Fruit fly (Drosophila melanogaster) whole organism, prepupa: ENCODE results near the gene Irk1.

Experiments used
- CG10669 ChIP-seq: fragments of 200-800 bp; sonication (Bioruptor generic); optimal IDR thresholded peaks from 3 replicates; lab custom pipeline; 2018; ENCODE audit warnings: missing biosample characterization, mild to moderate bottlenecking, missing genetic modification characterization, moderate library complexity
- CG11294 ChIP-seq: fragments of 200-800 bp; sonication (Bioruptor generic); IDR thresholded peaks from 2 replicates; pipeline ENCODE4 v1.3.6; 2022; ENCODE audit warnings: missing biosample characterization, missing genetic modification characterization
- CG11762 ChIP-seq: fragments of 200-800 bp; sonication (Bioruptor generic); optimal IDR thresholded peaks from 3 replicates; lab custom pipeline; 2016; ENCODE audit warnings: missing biosample characterization, missing genetic modification characterization; ENCODE audit not compliant: insufficient read depth
- CG15336 ChIP-seq: fragments of 200-800 bp; sonication (Bioruptor generic); IDR thresholded peaks from 2 replicates; pipeline ENCODE4 v1.3.6; 2022; ENCODE audit warnings: missing biosample characterization, missing genetic modification characterization
- CG1621 ChIP-seq: fragments of 200-800 bp; sonication (Bioruptor generic); optimal IDR thresholded peaks from 3 replicates; lab custom pipeline; 2018; ENCODE audit warnings: missing biosample characterization, mild to moderate bottlenecking, missing genetic modification characterization
- CG32006 ChIP-seq: fragments of 200-800 bp; sonication (Bioruptor generic); optimal IDR thresholded peaks from 3 replicates; lab custom pipeline; 2017; ENCODE audit warnings: missing biosample characterization, mild to moderate bottlenecking, missing genetic modification characterization
- CG3919 ChIP-seq: fragments of 200-800 bp; sonication (Bioruptor generic); optimal IDR thresholded peaks from 3 replicates; lab custom pipeline; 2016; ENCODE audit warnings: missing biosample characterization, missing genetic modification characterization
- CG4318 ChIP-seq: fragments of 200-800 bp; sonication (Bioruptor generic); optimal IDR thresholded peaks from 3 replicates; lab custom pipeline; 2017; ENCODE audit warnings: missing biosample characterization, mild to moderate bottlenecking, missing genetic modification characterization
- CG6163 ChIP-seq: fragments of 200-800 bp; sonication (Bioruptor generic); IDR thresholded peaks from 3 replicates; pipeline ENCODE4 v1.3.6; 2022; ENCODE audit warnings: missing biosample characterization, missing genetic modification characterization
- CG6276 ChIP-seq: fragments of 200-800 bp; sonication (Bioruptor generic); optimal IDR thresholded peaks from 2 replicates; lab custom pipeline; 2017; ENCODE audit warnings: missing biosample characterization, mild to moderate bottlenecking, missing genetic modification characterization
- CG6792 ChIP-seq: fragments of 200-800 bp; sonication (Bioruptor generic); optimal IDR thresholded peaks from 3 replicates; lab custom pipeline; 2016; ENCODE audit warnings: missing biosample characterization, missing genetic modification characterization
- CG6808 ChIP-seq: fragments of 200-800 bp; sonication (Bioruptor generic); optimal IDR thresholded peaks from 3 replicates; lab custom pipeline; 2017; ENCODE audit warnings: missing biosample characterization, missing genetic modification characterization, mild to moderate bottlenecking, moderate library complexity, missing genetic modification reagents
- CG6854 ChIP-seq: fragments of 200-800 bp; sonication (Bioruptor generic); optimal IDR thresholded peaks from 2 replicates; lab custom pipeline; 2017; ENCODE audit warnings: missing biosample characterization, mild to moderate bottlenecking, missing genetic modification characterization
- CG7368 ChIP-seq: fragments of 200-800 bp; sonication (Bioruptor generic); optimal IDR thresholded peaks from 3 replicates; lab custom pipeline; 2016; ENCODE audit warnings: missing biosample characterization, missing genetic modification characterization
- Eip75B ChIP-seq: fragments of 200-800 bp; sonication (Bioruptor generic); optimal IDR thresholded peaks from 3 replicates; lab custom pipeline; 2016; ENCODE audit warnings: missing biosample characterization, missing genetic modification characterization
- Eip78C ChIP-seq: fragments of 200-800 bp; sonication (Bioruptor generic); peaks from one replicate; lab custom pipeline; 2016; ENCODE audit warnings: missing biosample characterization, missing genetic modification characterization
- Eip93F ChIP-seq: fragments of 200-800 bp; sonication (Bioruptor generic); optimal IDR thresholded peaks from 2 replicates; lab custom pipeline; 2016; ENCODE audit warnings: missing biosample characterization, mild to moderate bottlenecking, missing genetic modification characterization
- Ets21C ChIP-seq: fragments of 200-800 bp; sonication (Bioruptor generic); optimal IDR thresholded peaks from 3 replicates; lab custom pipeline; 2016; ENCODE audit warnings: missing biosample characterization, missing genetic modification characterization
- Ets96B ChIP-seq: fragments of 200-800 bp; optimal IDR thresholded peaks from 2 replicates; lab custom pipeline; 2019; ENCODE audit warnings: missing biosample characterization, mild to moderate bottlenecking, missing genetic modification characterization, moderate library complexity
- Gug ChIP-seq: fragments of 200-800 bp; sonication (Bioruptor generic); IDR thresholded peaks from 2 replicates; pipeline ENCODE4 v1.3.6; 2022; ENCODE audit warnings: missing biosample characterization, missing genetic modification characterization
- Hr38 ChIP-seq: sonication (Bioruptor generic); optimal IDR thresholded peaks from 2 replicates; lab custom pipeline; 2016; ENCODE audit warnings: missing biosample characterization, missing genetic modification characterization
- Hr39 ChIP-seq: fragments of 200-800 bp; sonication (Bioruptor generic); optimal IDR thresholded peaks from 2 replicates; lab custom pipeline; 2016; ENCODE audit warnings: missing biosample characterization, missing genetic modification characterization
- Lpt ChIP-seq: fragments of 200-800 bp; sonication (Bioruptor generic); optimal IDR thresholded peaks from 3 replicates; lab custom pipeline; 2016; ENCODE audit warnings: missing biosample characterization, missing genetic modification characterization
- Met ChIP-seq: fragments of 200-800 bp; sonication (Bioruptor generic); optimal IDR thresholded peaks from 3 replicates; lab custom pipeline; 2016; ENCODE audit warnings: missing biosample characterization, missing genetic modification characterization
- OdsH ChIP-seq: fragments of 200-800 bp; sonication (Bioruptor generic); optimal IDR thresholded peaks from 3 replicates; lab custom pipeline; 2016; ENCODE audit warnings: missing biosample characterization, missing genetic modification characterization
- Smox ChIP-seq: fragments of 200-800 bp; sonication (Bioruptor generic); optimal IDR thresholded peaks from 3 replicates; lab custom pipeline; 2016; ENCODE audit warnings: missing biosample characterization, missing genetic modification characterization
- Sox102F ChIP-seq: fragments of 200-800 bp; sonication (Bioruptor generic); optimal IDR thresholded peaks from 2 replicates; lab custom pipeline; 2016; ENCODE audit warnings: missing biosample characterization, mild to moderate bottlenecking, missing genetic modification characterization
- Sox14 ChIP-seq: fragments of 200-800 bp; sonication (Bioruptor generic); optimal IDR thresholded peaks from 3 replicates; lab custom pipeline; 2016; ENCODE audit warnings: missing biosample characterization, missing genetic modification characterization
- achi ChIP-seq: fragments of 200-800 bp; sonication (Bioruptor generic); optimal IDR thresholded peaks from 3 replicates; lab custom pipeline; 2016; ENCODE audit warnings: missing biosample characterization, missing genetic modification characterization
- cyc ChIP-seq: fragments of 200-800 bp; sonication (Bioruptor generic); optimal IDR thresholded peaks from 3 replicates; lab custom pipeline; 2016; ENCODE audit warnings: missing biosample characterization, missing genetic modification characterization
- dsx ChIP-seq: fragments of 200-800 bp; optimal IDR thresholded peaks from 3 replicates; lab custom pipeline; 2019; ENCODE audit warnings: missing biosample characterization, mild to moderate bottlenecking, missing genetic modification characterization, moderate library complexity; ENCODE audit not compliant: poor library complexity, severe bottlenecking
- esn ChIP-seq: fragments of 200-800 bp; sonication (Bioruptor generic); optimal IDR thresholded peaks from 2 replicates; lab custom pipeline; 2016; ENCODE audit warnings: missing biosample characterization, mild to moderate bottlenecking, missing genetic modification characterization, moderate library complexity
- fd59A ChIP-seq: fragments of 200-800 bp; sonication (Bioruptor generic); optimal IDR thresholded peaks from 2 replicates; lab custom pipeline; 2017; ENCODE audit warnings: missing biosample characterization, mild to moderate bottlenecking, missing genetic modification characterization, missing genetic modification reagents
- fd85E ChIP-seq: fragments of 200-800 bp; sonication (Bioruptor generic); optimal IDR thresholded peaks from 3 replicates; lab custom pipeline; 2016; ENCODE audit warnings: missing biosample characterization, missing genetic modification characterization
- fkh ChIP-seq: fragments of 200-800 bp; sonication (Bioruptor generic); optimal IDR thresholded peaks from 3 replicates; lab custom pipeline; 2017; ENCODE audit warnings: missing biosample characterization, mild to moderate bottlenecking, missing genetic modification characterization, moderate library complexity
- net ChIP-seq: fragments of 200-800 bp; sonication (Bioruptor generic); optimal IDR thresholded peaks from 3 replicates; lab custom pipeline; 2016; ENCODE audit warnings: missing biosample characterization, missing genetic modification characterization
- pdm3 ChIP-seq: fragments of 200-800 bp; sonication (Bioruptor generic); optimal IDR thresholded peaks from 3 replicates; lab custom pipeline; 2016; ENCODE audit warnings: missing biosample characterization, missing genetic modification characterization
- spab ChIP-seq: fragments of 200-800 bp; sonication (Bioruptor generic); optimal IDR thresholded peaks from 2 replicates; lab custom pipeline; 2017; ENCODE audit warnings: missing biosample characterization, mild to moderate bottlenecking, missing genetic modification characterization, missing genetic modification reagents
- ss ChIP-seq, 2 experiments: fragments of 200-800 bp; sonication (Bioruptor generic); optimal IDR thresholded peaks; 2 replicates in 1 of 2; 3 replicates in 1 of 2; lab custom pipeline; 2017 to 2018; ENCODE audit warnings: mild to moderate bottlenecking in 2 of 2, missing biosample characterization in 2 of 2, missing genetic modification characterization in 2 of 2, moderate library complexity in 1 of 2
- svp ChIP-seq: fragments of 200-800 bp; sonication (Bioruptor generic); peaks from one replicate; lab custom pipeline; 2016; ENCODE audit warnings: missing biosample characterization, missing genetic modification characterization
- vri ChIP-seq: fragments of 200-800 bp; sonication (Bioruptor generic); optimal IDR thresholded peaks from 3 replicates; lab custom pipeline; 2016; ENCODE audit warnings: missing biosample characterization, mild to moderate bottlenecking, missing genetic modification characterization

Irk1 gene

DNA sequence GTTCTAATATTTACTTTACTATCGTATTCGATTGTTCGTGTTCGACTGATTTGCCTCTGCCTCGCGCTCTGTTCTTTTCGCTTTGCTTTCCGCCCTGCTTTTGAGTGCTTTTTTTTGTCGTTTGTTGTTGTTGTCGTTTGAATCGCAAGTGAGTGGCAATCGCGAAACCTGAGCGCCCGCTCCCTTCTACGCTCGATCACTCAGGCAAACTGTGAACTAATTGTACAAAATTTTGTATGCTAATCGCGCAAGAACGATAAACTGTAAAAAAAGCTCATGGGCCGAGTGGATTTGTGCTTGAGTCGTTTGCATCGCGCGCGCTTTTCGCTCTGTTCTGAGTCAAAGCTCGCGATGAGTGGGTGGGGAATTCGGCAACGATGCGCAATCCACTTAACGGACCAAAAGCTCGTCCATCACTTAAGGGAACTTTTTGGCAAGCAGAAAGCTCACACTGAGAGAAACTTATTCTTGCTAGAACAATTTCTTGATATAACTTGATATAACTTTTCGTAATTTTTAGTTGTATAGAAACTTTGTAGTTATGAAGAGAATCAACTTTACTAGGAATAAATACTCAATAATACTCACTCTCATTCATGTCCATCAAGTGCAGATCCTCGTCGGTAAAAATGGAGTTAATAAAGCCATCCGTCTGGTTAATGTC, 23.1 kb downstream of the Irk1 start (continued):
- no peak for TF ChIP-seq CG1621 (tag; lab: Kevin White, UChicago)
- no peak for TF ChIP-seq fd59A (GFP tag; lab: Kevin White, UChicago)
- TF ChIP-seq Ets96B (tag; lab: Kevin White, UChicago), result peak; percentile 32
- TF ChIP-seq ss (GFP tag; optimal IDR thresholded peaks at IDR 0.05; lab: Kevin White, UChicago), result no peak
- peak; percentile 23 for TF ChIP-seq CG6854 (GFP tag; lab: Kevin White, UChicago)
- TF ChIP-seq CG6163, result 0 out of 3 replicates have a peak, but pooled peaks have one; percentile 20
- peak; percentile 5 for TF ChIP-seq net (GFP tag; lab: Kevin White, UChicago)
- TF ChIP-seq OdsH (GFP tag; lab: Kevin White, UChicago), result peak; percentile 12
- peak; percentile 10 for TF ChIP-seq achi (GFP tag; lab: Kevin White, UChicago)
- peak; percentile 12 for TF ChIP-seq CG32006 (GFP tag; lab: Kevin White, UChicago)
- TF ChIP-seq dsx (GFP tag; lab: Kevin White, UChicago), result peak; percentile 15
- peak; percentile 80 for TF ChIP-seq Eip78C
- peak; percentile 62 for TF ChIP-seq CG3919 (GFP tag; lab: Kevin White, UChicago)
- TF ChIP-seq Gug (GFP tag; lab: Robert Waterston, UW), result no peak
- no peak for TF ChIP-seq vri
- peak; percentile 43 for TF ChIP-seq cyc
- no peak for TF ChIP-seq spab (GFP tag; lab: Kevin White, UChicago)
- TF ChIP-seq fd85E (GFP tag; lab: Kevin White, UChicago), result no peak
- TF ChIP-seq svp (GFP tag; lab: Kevin White, UChicago), result peak; percentile 88

DNA sequence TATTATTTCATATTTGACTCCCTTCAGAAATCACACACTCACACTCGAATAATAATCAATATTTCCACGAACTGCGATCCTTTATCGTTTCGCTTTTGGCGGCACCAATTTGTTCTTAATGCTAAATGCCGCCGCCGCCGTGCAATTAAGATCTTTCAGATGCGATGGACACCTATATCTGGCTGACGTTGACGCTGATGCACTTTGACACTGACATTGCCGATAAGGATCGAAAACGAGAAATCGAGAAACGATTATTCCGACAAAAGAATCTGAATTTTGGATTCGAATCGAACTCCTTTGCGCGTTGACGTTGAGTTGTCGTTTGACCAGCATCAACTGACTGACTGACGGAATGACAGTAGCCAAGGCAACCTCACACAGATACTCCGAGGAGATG, 24.9 kb downstream of the Irk1 start:
- TF ChIP-seq svp (GFP tag; lab: Kevin White, UChicago), result peak; percentile 97
- TF ChIP-seq CG6276, result no peak

DNA sequence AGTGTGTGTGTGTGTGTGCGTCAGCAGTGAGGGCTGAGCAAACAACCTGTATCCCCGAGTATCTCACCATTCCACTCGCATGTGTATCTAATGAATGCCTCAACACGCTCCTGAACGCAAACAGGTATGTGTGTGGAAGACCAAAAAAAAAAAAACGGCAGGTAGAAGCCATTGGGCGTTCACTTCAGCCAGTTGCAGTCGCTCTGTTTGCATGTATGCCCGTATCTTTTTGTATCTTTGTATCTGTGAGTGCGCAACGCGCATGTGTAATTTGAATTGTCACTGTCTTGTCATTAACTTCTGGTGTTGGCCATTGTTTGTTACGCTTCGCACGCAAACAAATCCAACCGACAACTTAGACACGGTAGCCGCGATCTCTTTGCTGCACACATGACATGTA, 25.3 kb downstream of the Irk1 start:
- no peak for TF ChIP-seq net (GFP tag; lab: Kevin White, UChicago)
- peak; percentile 63 for TF ChIP-seq fkh (GFP tag; lab: Kevin White, UChicago)
- TF ChIP-seq CG6854 (GFP tag; lab: Kevin White, UChicago), result no peak
- no peak for TF ChIP-seq Smox (GFP tag; lab: Kevin White, UChicago)
- peak in 1 of 2 experiments; percentile 41 for TF ChIP-seq ss (GFP tag; optimal IDR thresholded peaks at IDR 0.05; lab: Kevin White, UChicago)
- TF ChIP-seq Sox102F (GFP tag; lab: Kevin White, UChicago), result no peak

DNA sequence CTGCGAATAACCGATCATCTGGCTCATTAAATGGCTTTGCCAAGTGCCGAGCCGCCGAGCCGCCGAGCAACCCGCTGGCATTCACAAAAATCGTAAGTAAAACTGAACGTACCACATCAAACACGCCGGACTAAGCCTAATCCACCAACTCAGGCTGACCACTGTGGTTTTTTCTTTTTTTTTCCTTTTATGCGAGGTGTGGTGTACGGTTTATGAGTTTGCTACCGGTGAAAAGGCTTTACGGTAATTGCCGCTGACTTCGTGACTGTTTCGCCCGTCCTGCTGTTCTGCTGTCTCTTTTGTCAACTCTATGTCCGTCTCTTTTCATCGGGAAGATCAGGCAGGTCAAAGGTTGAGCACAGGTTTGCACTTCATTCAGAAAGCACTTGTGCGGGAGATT, 27.6 kb downstream of the Irk1 start:
- TF ChIP-seq CG6276, result no peak
- no peak for TF ChIP-seq Gug (GFP tag; lab: Robert Waterston, UW)
- no peak for TF ChIP-seq OdsH (GFP tag; lab: Kevin White, UChicago)
- TF ChIP-seq Sox102F (GFP tag; lab: Kevin White, UChicago), result no peak

DNA sequence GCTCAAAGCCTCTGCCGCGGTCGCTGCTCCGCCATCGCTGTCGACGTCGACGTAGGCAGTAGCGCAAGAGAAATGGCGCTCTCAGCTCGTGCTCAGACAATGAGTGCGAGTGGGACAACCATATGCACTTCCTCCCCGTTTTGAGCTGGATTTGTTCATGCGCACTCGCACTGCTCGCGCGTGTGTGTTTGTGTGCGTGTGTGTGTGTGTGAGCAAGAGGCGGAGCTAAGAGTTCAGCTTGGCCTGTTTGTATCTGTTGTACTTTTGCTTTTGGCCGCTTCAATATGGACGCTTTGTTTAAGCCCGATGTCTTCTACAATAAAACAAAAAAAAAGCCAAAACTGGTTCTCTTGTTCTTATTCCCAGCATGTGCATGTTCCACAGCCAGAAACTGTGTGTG, 33.0 kb downstream of the Irk1 start:
- TF ChIP-seq CG6854 (GFP tag; lab: Kevin White, UChicago), result peak; percentile 82
- no peak for TF ChIP-seq cyc
- no peak for TF ChIP-seq Lpt (GFP tag; lab: Kevin White, UChicago)
- TF ChIP-seq esn, result peak; percentile 49
- no peak for TF ChIP-seq spab (GFP tag; lab: Kevin White, UChicago)
- TF ChIP-seq svp (GFP tag; lab: Kevin White, UChicago), result no peak
- no peak for TF ChIP-seq Met (GFP tag; lab: Kevin White, UChicago)
- no peak for TF ChIP-seq fkh (GFP tag; lab: Kevin White, UChicago)
- no peak for TF ChIP-seq Smox (GFP tag; lab: Kevin White, UChicago)
- no peak for TF ChIP-seq Eip93F
- TF ChIP-seq Ets21C (GFP tag; lab: Kevin White, UChicago), result no peak
- TF ChIP-seq Hr38 (GFP tag; lab: Kevin White, UChicago), result no peak
- TF ChIP-seq CG7368 (GFP tag; lab: Kevin White, UChicago), result peak; percentile 57
- no peak for TF ChIP-seq CG11294 (GFP tag; lab: Robert Waterston, UW)
- 0 out of 2 replicates have a peak, but pooled peaks have one; percentile 16 for TF ChIP-seq CG15336 (GFP tag; lab: Robert Waterston, UW)
- no peak for TF ChIP-seq CG4318 (GFP tag; lab: Kevin White, UChicago)
- peak; percentile 74 for TF ChIP-seq Eip78C
- no peak for TF ChIP-seq CG11762 (GFP tag; lab: Kevin White, UChicago)
- TF ChIP-seq Sox14, result peak; percentile 78
- no peak for TF ChIP-seq Hr39
- no peak for TF ChIP-seq Eip75B (GFP tag; lab: Kevin White, UChicago)
- peak; percentile 15 for TF ChIP-seq CG6792 (GFP tag; lab: Kevin White, UChicago)
- TF ChIP-seq CG6808 (GFP tag; lab: Kevin White, UChicago), result peak; percentile 13
- TF ChIP-seq CG10669 (GFP tag; lab: Kevin White, UChicago), result peak; percentile 2
- no peak for TF ChIP-seq pdm3 (GFP tag; lab: Kevin White, UChicago)
